Fruit fly (Drosophila melanogaster) whole organism, adult: ENCODE data around the gene djl.
A peak's percentile ranks its signal among the peaks of the same experiment; 100 is the strongest.

Source experiments
- CG11617 ChIP-seq: fragments of 200-800 bp; sonication (Bioruptor generic); optimal IDR thresholded peaks from 2 replicates; lab custom pipeline; 2017; ENCODE audit warnings: mild to moderate bottlenecking, missing biosample characterization, missing genetic modification reagents, missing genetic modification characterization
- CG12768 ChIP-seq: fragments of 200-800 bp; sonication (Bioruptor generic); optimal IDR thresholded peaks from 2 replicates; lab custom pipeline; 2017; ENCODE audit warnings: missing biosample characterization, missing genetic modification characterization, mild to moderate bottlenecking, moderate library complexity, missing genetic modification reagents
- CG14711 ChIP-seq: fragments of 200-800 bp; sonication (Bioruptor generic); optimal IDR thresholded peaks from 2 replicates; lab custom pipeline; 2018; ENCODE audit warnings: missing biosample characterization, mild to moderate bottlenecking, missing genetic modification characterization, moderate library complexity
- CG1620 ChIP-seq: fragments of 200-800 bp; sonication (Bioruptor generic); optimal IDR thresholded peaks from 2 replicates; lab custom pipeline; 2016; ENCODE audit warnings: missing biosample characterization, missing genetic modification characterization
- CG33017 ChIP-seq: fragments of 200-800 bp; sonication (Bioruptor generic); optimal IDR thresholded peaks from 2 replicates; lab custom pipeline; 2018; ENCODE audit warnings: missing biosample characterization, mild to moderate bottlenecking, missing genetic modification characterization, moderate library complexity
- CG5204 ChIP-seq: fragments of 200-800 bp; sonication (Bioruptor generic); optimal IDR thresholded peaks from 2 replicates; lab custom pipeline; 2016; ENCODE audit warnings: missing biosample characterization, missing genetic modification characterization
- CG7045 ChIP-seq: fragments of 200-800 bp; sonication (Bioruptor generic); optimal IDR thresholded peaks from 2 replicates; lab custom pipeline; 2017; ENCODE audit warnings: missing biosample characterization, mild to moderate bottlenecking, missing genetic modification characterization
- CG7101 ChIP-seq: fragments of 200-800 bp; sonication (Bioruptor generic); optimal IDR thresholded peaks from 2 replicates; lab custom pipeline; 2018; ENCODE audit warnings: missing biosample characterization, mild to moderate bottlenecking, missing genetic modification characterization, moderate library complexity
- Clk ChIP-seq: fragments of 200-800 bp; sonication (Bioruptor generic); optimal IDR thresholded peaks from 2 replicates; lab custom pipeline; 2017; ENCODE audit warnings: missing biosample characterization, missing genetic modification characterization
- Crg-1 ChIP-seq: fragments of 200-800 bp; sonication (Bioruptor generic); optimal IDR thresholded peaks from 2 replicates; lab custom pipeline; 2016; ENCODE audit warnings: missing biosample characterization, missing genetic modification characterization
- Hr96 ChIP-seq: fragments of 200-800 bp; sonication (Bioruptor generic); optimal IDR thresholded peaks from 2 replicates; lab custom pipeline; 2016; ENCODE audit warnings: missing biosample characterization, missing genetic modification characterization
- Mnt ChIP-seq: fragments of 200-800 bp; sonication (Bioruptor generic); optimal IDR thresholded peaks from 2 replicates; lab custom pipeline; 2016; ENCODE audit warnings: missing biosample characterization, mild to moderate bottlenecking, missing genetic modification characterization
- bab1 ChIP-seq: fragments of 200-800 bp; sonication (Bioruptor generic); optimal IDR thresholded peaks from 3 replicates; lab custom pipeline; 2019; ENCODE audit warnings: missing biosample characterization, mild to moderate bottlenecking, missing genetic modification characterization, moderate library complexity
- cic ChIP-seq: fragments of 200-800 bp; sonication (Bioruptor generic); optimal IDR thresholded peaks from 2 replicates; lab custom pipeline; 2017; ENCODE audit warnings: missing biosample characterization, mild to moderate bottlenecking, missing genetic modification characterization, moderate library complexity
- cnc ChIP-seq, 2 experiments: fragments of >200 bp; optimal IDR thresholded peaks; 2 replicates each; lab custom pipeline; 2017
- kay ChIP-seq: fragments of 200-800 bp; sonication (Bioruptor generic); peaks from one replicate; lab custom pipeline; 2016; ENCODE audit warnings: missing biosample characterization, missing genetic modification characterization, borderline replicate concordance
- ovo ChIP-seq: fragments of 200-800 bp; sonication (Bioruptor generic); optimal IDR thresholded peaks from 2 replicates; lab custom pipeline; 2016; ENCODE audit warnings: missing biosample characterization, missing genetic modification characterization
- pad ChIP-seq: fragments of 200-800 bp; sonication (Bioruptor generic); optimal IDR thresholded peaks from 3 replicates; lab custom pipeline; 2017; ENCODE audit warnings: missing biosample characterization, missing genetic modification characterization, mild to moderate bottlenecking, moderate library complexity, missing genetic modification reagents
- tj ChIP-seq: fragments of 200-800 bp; sonication (Bioruptor generic); optimal IDR thresholded peaks from 3 replicates; lab custom pipeline; 2017; ENCODE audit warnings: missing biosample characterization, mild to moderate bottlenecking, missing genetic modification characterization, moderate library complexity
- toe ChIP-seq: fragments of 200-800 bp; sonication (Bioruptor generic); optimal IDR thresholded peaks from 2 replicates; lab custom pipeline; 2016; ENCODE audit warnings: missing biosample characterization, missing genetic modification characterization

Gene djl

DNA sequence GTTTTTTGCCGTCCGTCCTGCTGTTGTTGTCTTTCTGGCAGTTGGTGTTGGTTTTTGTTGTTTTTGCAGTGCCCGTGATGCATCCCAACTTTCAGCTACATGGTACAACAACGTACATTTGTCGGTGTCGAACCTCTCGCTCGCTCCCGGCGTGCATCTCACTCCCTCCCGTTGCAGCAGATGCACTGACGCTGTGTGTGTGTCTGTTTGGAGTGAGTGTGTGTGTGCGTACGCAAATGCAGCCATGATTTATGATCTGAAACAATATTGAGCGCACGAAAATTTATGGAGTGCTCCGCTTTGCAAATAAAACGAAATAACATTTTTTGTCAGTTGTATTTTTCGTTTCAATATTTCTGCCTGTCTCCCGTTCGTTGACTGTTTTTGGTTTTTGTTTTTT, 29.0 kb upstream of the djl start:
- no peak for TF ChIP-seq CG1620 (GFP tag; lab: Kevin White, UChicago)
- TF ChIP-seq CG5204 (GFP tag; lab: Kevin White, UChicago), result no peak
- no peak for TF ChIP-seq Clk (GFP tag; lab: Kevin White, UChicago)
- no peak for TF ChIP-seq CG33017
- TF ChIP-seq CG11617, result no peak
- TF ChIP-seq pad (GFP tag; lab: Kevin White, UChicago), result no peak
- no peak for TF ChIP-seq Mnt
- no peak for TF ChIP-seq cnc (optimal IDR thresholded peaks at IDR 0.05; lab: Kevin White, UChicago)
- no peak for TF ChIP-seq bab1 (GFP tag; lab: Kevin White, UChicago)
- no peak for TF ChIP-seq ovo

DNA sequence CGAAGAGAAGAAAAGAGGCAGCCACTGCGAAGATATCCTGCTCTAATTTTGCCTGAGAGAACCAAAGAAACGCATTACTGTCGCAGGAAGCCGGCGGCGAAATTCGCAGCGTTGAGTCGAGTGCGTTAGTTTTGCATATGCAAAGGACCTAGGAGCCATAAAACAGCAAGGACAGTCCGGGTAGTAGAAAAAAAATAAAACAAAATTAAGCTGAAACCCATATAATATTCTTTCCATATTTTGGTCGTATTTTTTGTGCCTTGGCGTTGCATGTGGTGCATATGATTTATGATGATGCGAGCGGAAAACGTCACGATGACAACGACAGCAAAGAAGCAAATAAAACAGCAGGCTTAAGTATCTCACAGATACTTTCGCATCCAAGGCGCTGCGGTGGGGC, 26.9 kb upstream of the djl start:
- TF ChIP-seq CG14711 (tag; lab: Kevin White, UChicago), result no peak
- no peak for TF ChIP-seq Crg-1 (GFP tag; lab: Kevin White, UChicago)
- TF ChIP-seq CG7045 (GFP tag; lab: Kevin White, UChicago), result no peak
- TF ChIP-seq CG11617, result no peak
- no peak for TF ChIP-seq pad (GFP tag; lab: Kevin White, UChicago)
- no peak for TF ChIP-seq cnc (optimal IDR thresholded peaks at IDR 0.05; lab: Kevin White, UChicago)
- no peak for TF ChIP-seq Clk (GFP tag; lab: Kevin White, UChicago)
- no peak for TF ChIP-seq CG5204 (GFP tag; lab: Kevin White, UChicago)
- no peak for TF ChIP-seq tj (GFP tag; lab: Kevin White, UChicago)
- TF ChIP-seq kay (GFP tag; lab: Kevin White, UChicago), result no peak
- TF ChIP-seq cic (GFP tag; lab: Kevin White, UChicago), result no peak
- TF ChIP-seq CG7101 (tag; lab: Kevin White, UChicago), result no peak
- TF ChIP-seq ovo, result no peak

dm6 chr3R:7034440-7034839, 26.1 kb upstream of the djl start:
- TF ChIP-seq Crg-1 (GFP tag; lab: Kevin White, UChicago) (no peak), cnc (optimal IDR thresholded peaks at IDR 0.05; lab: Kevin White, UChicago) (no peak), CG33017 (no peak), Clk (GFP tag; lab: Kevin White, UChicago) (no peak), bab1 (GFP tag; lab: Kevin White, UChicago) (no peak)

DNA sequence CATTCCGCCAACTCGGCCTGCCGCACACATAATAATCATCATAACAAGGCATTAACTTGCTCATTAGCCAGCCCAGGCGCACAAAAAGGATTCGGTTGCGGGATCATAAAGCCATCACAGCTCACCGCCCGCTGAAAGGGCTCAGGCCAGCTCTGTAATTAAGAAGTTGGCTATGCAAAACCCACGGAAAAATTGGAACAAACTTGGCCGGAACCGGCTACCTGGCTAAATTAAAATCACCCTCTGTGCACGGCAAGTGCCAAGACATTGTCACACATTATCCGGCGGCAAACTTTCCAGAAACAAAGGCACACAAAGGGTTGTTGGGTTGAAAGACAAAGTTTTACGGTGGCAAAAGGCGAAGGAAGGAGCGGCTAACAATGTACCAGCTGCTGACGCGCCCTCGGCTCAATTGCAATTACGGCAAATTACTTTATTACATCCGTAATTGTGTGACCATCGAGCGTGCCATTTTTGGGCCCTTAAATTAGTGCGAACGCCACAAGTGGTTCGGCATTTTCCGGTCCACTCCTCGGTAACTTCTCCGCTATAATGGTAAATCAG, 24.8 kb upstream of the djl start:
- no peak for TF ChIP-seq CG12768 (GFP tag; lab: Kevin White, UChicago)
- no peak for TF ChIP-seq CG11617
- TF ChIP-seq Crg-1 (GFP tag; lab: Kevin White, UChicago), result no peak
- no peak for TF ChIP-seq cnc (optimal IDR thresholded peaks at IDR 0.05; lab: Kevin White, UChicago)
- no peak for TF ChIP-seq CG7045 (GFP tag; lab: Kevin White, UChicago)
- no peak for TF ChIP-seq kay (GFP tag; lab: Kevin White, UChicago)
- no peak for TF ChIP-seq CG14711 (tag; lab: Kevin White, UChicago)
- no peak for TF ChIP-seq Clk (GFP tag; lab: Kevin White, UChicago)
- no peak for TF ChIP-seq CG33017
- TF ChIP-seq ovo, result no peak
- no peak for TF ChIP-seq Mnt
- TF ChIP-seq Hr96 (GFP tag; lab: Kevin White, UChicago), result no peak
- no peak for TF ChIP-seq tj (GFP tag; lab: Kevin White, UChicago)
- TF ChIP-seq pad (GFP tag; lab: Kevin White, UChicago), result no peak
- no peak for TF ChIP-seq CG7101 (tag; lab: Kevin White, UChicago)
- TF ChIP-seq toe (GFP tag; lab: Kevin White, UChicago), result no peak
- TF ChIP-seq CG5204 (GFP tag; lab: Kevin White, UChicago), result no peak
- TF ChIP-seq cic (GFP tag; lab: Kevin White, UChicago), result no peak
- no peak for TF ChIP-seq CG1620 (GFP tag; lab: Kevin White, UChicago)

DNA sequence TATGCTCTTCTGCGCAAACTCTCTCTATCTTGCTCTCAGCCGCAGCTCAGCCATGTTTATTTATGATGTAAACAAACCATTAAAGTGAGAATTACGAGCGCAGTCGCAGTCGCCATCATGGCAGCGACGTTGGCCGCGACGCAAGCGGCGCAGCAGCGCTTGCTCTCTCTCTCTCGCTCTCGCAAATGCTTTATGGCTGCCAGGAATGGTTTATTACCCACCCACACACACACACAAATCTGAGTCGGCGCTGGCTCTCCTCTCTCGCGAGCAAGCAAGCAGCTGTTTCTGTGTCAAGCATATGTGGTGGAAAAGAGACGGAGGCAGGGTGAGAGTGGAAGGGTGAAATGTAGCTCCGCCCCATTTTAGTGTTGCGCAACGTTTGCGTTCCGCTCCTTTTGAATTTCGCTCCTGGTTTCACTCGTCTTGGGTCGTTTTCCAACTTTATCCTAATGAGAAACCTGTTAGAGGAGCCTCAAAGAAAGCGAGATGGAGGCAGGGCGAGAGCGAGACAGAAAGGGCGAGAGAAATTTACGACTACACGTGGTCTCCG, 23.2 kb upstream of the djl start:
- TF ChIP-seq cic (GFP tag; lab: Kevin White, UChicago) (no peak), Mnt (peak; percentile 25), CG11617 (no peak)

- no peak for TF ChIP-seq CG5204 (GFP tag; lab: Kevin White, UChicago)
- no peak for TF ChIP-seq cic (GFP tag; lab: Kevin White, UChicago)
- TF ChIP-seq tj (GFP tag; lab: Kevin White, UChicago), result no peak
- no peak for TF ChIP-seq CG7045 (GFP tag; lab: Kevin White, UChicago)
- TF ChIP-seq Hr96 (GFP tag; lab: Kevin White, UChicago), result no peak
- TF ChIP-seq pad (GFP tag; lab: Kevin White, UChicago), result no peak
- no peak for TF ChIP-seq CG14711 (tag; lab: Kevin White, UChicago)
- no peak for TF ChIP-seq CG12768 (GFP tag; lab: Kevin White, UChicago)
- TF ChIP-seq toe (GFP tag; lab: Kevin White, UChicago), result no peak
- no peak for TF ChIP-seq CG7101 (tag; lab: Kevin White, UChicago)
- TF ChIP-seq kay (GFP tag; lab: Kevin White, UChicago), result no peak
- TF ChIP-seq CG1620 (GFP tag; lab: Kevin White, UChicago), result no peak
- TF ChIP-seq CG11617, result no peak
- no peak for TF ChIP-seq cnc (optimal IDR thresholded peaks at IDR 0.05; lab: Kevin White, UChicago)
- no peak for TF ChIP-seq Clk (GFP tag; lab: Kevin White, UChicago)
- no peak for TF ChIP-seq CG33017
- no peak for TF ChIP-seq Mnt
- TF ChIP-seq Crg-1 (GFP tag; lab: Kevin White, UChicago), result no peak
- TF ChIP-seq bab1 (GFP tag; lab: Kevin White, UChicago), result no peak
- no peak for TF ChIP-seq ovo
Observed at dm6 chr3R:7040894-7041293, 19.7 kb upstream of the djl start.
